Fruit fly (Drosophila melanogaster) whole organism, embryonic: Measurements from ENCODE around the gene HDAC4.
A peak's percentile ranks its signal among the peaks of the same experiment; 100 is the strongest.

Experiments
- ATbp ChIP-seq: fragments of 200-800 bp; sonication (Bioruptor generic); optimal IDR thresholded peaks from 2 replicates; lab custom pipeline; 2017; ENCODE audit warnings: missing biosample characterization, mild to moderate bottlenecking, missing genetic modification characterization, missing genetic modification reagents
- Atf-2 ChIP-seq: fragments of 200-800 bp; sonication (Bioruptor generic); optimal IDR thresholded peaks from 2 replicates; lab custom pipeline; 2016; ENCODE audit warnings: missing biosample characterization, missing genetic modification characterization
- B-H1 ChIP-seq: fragments of 200-800 bp; sonication (Bioruptor generic); IDR thresholded peaks from 3 replicates; pipeline ENCODE4 v1.3.6; 2022; ENCODE audit warnings: missing biosample characterization, missing genetic modification characterization
- CG10654 ChIP-seq: fragments of 200-800 bp; sonication (Bioruptor generic); optimal IDR thresholded peaks from 2 replicates; lab custom pipeline; 2016; ENCODE audit warnings: missing biosample characterization, missing genetic modification characterization
- CG11085 ChIP-seq: fragments of 200-800 bp; sonication (Bioruptor generic); IDR thresholded peaks from 2 replicates; pipeline ENCODE4 v1.3.6; 2022; ENCODE audit warnings: missing biosample characterization, missing genetic modification characterization
- CG12744 ChIP-seq: fragments of 200-800 bp; sonication (Bioruptor generic); optimal IDR thresholded peaks from 2 replicates; lab custom pipeline; 2016; ENCODE audit warnings: missing biosample characterization, missing genetic modification characterization
- CG17328 ChIP-seq: fragments of 200-800 bp; sonication (Bioruptor generic); IDR thresholded peaks from 2 replicates; pipeline ENCODE4 v1.3.6; 2022; ENCODE audit warnings: missing biosample characterization, missing genetic modification characterization
- CG17385 ChIP-seq: fragments of 200-800 bp; sonication (Bioruptor generic); optimal IDR thresholded peaks from 3 replicates; lab custom pipeline; 2018; ENCODE audit warnings: missing biosample characterization, mild to moderate bottlenecking, missing genetic modification characterization
- CG17568 ChIP-seq: fragments of 200-800 bp; sonication (Bioruptor generic); optimal IDR thresholded peaks from 2 replicates; lab custom pipeline; 2018; ENCODE audit warnings: missing biosample characterization, mild to moderate bottlenecking, missing genetic modification characterization, moderate library complexity
- CG18476 ChIP-seq: fragments of 200-800 bp; sonication (Bioruptor generic); optimal IDR thresholded peaks from 2 replicates; lab custom pipeline; 2016; ENCODE audit warnings: missing biosample characterization, mild to moderate bottlenecking, missing genetic modification characterization
- CG2199 ChIP-seq: fragments of 200-800 bp; sonication (Bioruptor generic); IDR thresholded peaks from 3 replicates; pipeline ENCODE4 v1.3.6; 2022; ENCODE audit warnings: missing biosample characterization, missing genetic modification characterization
- CG33557 ChIP-seq: fragments of 200-800 bp; sonication (Bioruptor generic); optimal IDR thresholded peaks from 2 replicates; lab custom pipeline; 2019; ENCODE audit warnings: missing biosample characterization, mild to moderate bottlenecking, missing genetic modification characterization, moderate library complexity
- CG3726 ChIP-seq: fragments of 200-800 bp; sonication (Bioruptor generic); IDR thresholded peaks from 3 replicates; pipeline ENCODE4, ENCODE4 v1.3.6; 2022; ENCODE audit warnings: missing biosample characterization, missing genetic modification characterization
- CG4730 ChIP-seq: fragments of 200-800 bp; sonication (Bioruptor generic); IDR thresholded peaks from 2 replicates; pipeline ENCODE4 v1.3.6; 2022; ENCODE audit warnings: missing biosample characterization, missing genetic modification characterization
- CG6683 ChIP-seq: fragments of 200-800 bp; sonication (Bioruptor generic); optimal IDR thresholded peaks from 2 replicates; lab custom pipeline; 2017; ENCODE audit warnings: missing biosample characterization, mild to moderate bottlenecking, missing genetic modification characterization, missing genetic modification reagents
- CG7271 ChIP-seq: fragments of 200-800 bp; sonication (Bioruptor generic); optimal IDR thresholded peaks from 2 replicates; lab custom pipeline; 2018; ENCODE audit warnings: missing biosample characterization, mild to moderate bottlenecking, missing genetic modification characterization, moderate library complexity
- Camta ChIP-seq: fragments of 200-800 bp; sonication (Bioruptor generic); optimal IDR thresholded peaks from 2 replicates; lab custom pipeline; 2016; ENCODE audit warnings: missing biosample characterization, missing genetic modification characterization
- Chrac-16 ChIP-seq: fragments of 200-800 bp; sonication (Bioruptor generic); optimal IDR thresholded peaks from 3 replicates; lab custom pipeline; 2016; ENCODE audit warnings: missing biosample characterization, missing genetic modification characterization
- HLH3B ChIP-seq: fragments of 200-800 bp; sonication (Bioruptor generic); IDR thresholded peaks from 2 replicates; pipeline ENCODE4 v1.3.6; 2022; ENCODE audit warnings: missing biosample characterization, missing genetic modification characterization
- HmgZ ChIP-seq: fragments of 200-800 bp; sonication (Bioruptor generic); optimal IDR thresholded peaks from 2 replicates; lab custom pipeline; 2018; ENCODE audit warnings: missing biosample characterization, mild to moderate bottlenecking, missing genetic modification characterization
- Hmx ChIP-seq: fragments of 200-800 bp; sonication (Bioruptor generic); optimal IDR thresholded peaks from 2 replicates; lab custom pipeline; 2016; ENCODE audit warnings: missing biosample characterization, missing genetic modification characterization
- NC2β ChIP-seq: fragments of 200-800 bp; sonication (Bioruptor generic); optimal IDR thresholded peaks from 2 replicates; lab custom pipeline; 2016; ENCODE audit warnings: missing biosample characterization, missing genetic modification characterization
- Sin3A ChIP-seq: fragments of >200 bp; optimal IDR thresholded peaks from 2 replicates; lab custom pipeline; 2018
- Sry-β ChIP-seq: fragments of 200-800 bp; sonication (Bioruptor generic); optimal IDR thresholded peaks from 2 replicates; lab custom pipeline; 2018; ENCODE audit warnings: missing biosample characterization, mild to moderate bottlenecking, missing genetic modification characterization, moderate library complexity
- ab ChIP-seq: fragments of 200-800 bp; sonication (Bioruptor generic); optimal IDR thresholded peaks from 2 replicates; lab custom pipeline; 2016; ENCODE audit warnings: missing biosample characterization, missing genetic modification characterization
- br ChIP-seq: fragments of >200 bp; optimal IDR thresholded peaks from 2 replicates; lab custom pipeline; 2017
- bsh ChIP-seq, 2 experiments: fragments of 200-800 bp; sonication (Bioruptor generic); optimal IDR thresholded peaks; 2 replicates each; lab custom pipeline; 2017 to 2018; ENCODE audit warnings: mild to moderate bottlenecking in 2 of 2, missing biosample characterization in 2 of 2, missing genetic modification characterization in 2 of 2, moderate library complexity in 1 of 2
- chif ChIP-seq, 2 experiments: fragments of 200-800 bp; sonication (Bioruptor generic); optimal IDR thresholded peaks; 3 replicates each; lab custom pipeline; 2016; ENCODE audit warnings: missing biosample characterization in 2 of 2, missing genetic modification characterization in 2 of 2
- crp ChIP-seq, 2 experiments: fragments of 200-800 bp; sonication (Bioruptor generic); optimal IDR thresholded peaks; 2 replicates in 1 of 2; 3 replicates in 1 of 2; lab custom pipeline; 2017; ENCODE audit warnings: missing biosample characterization in 2 of 2, missing genetic modification characterization in 2 of 2, mild to moderate bottlenecking in 1 of 2, moderate library complexity in 1 of 2
- fd102C ChIP-seq: fragments of 200-800 bp; sonication (Bioruptor generic); optimal IDR thresholded peaks from 2 replicates; lab custom pipeline; 2018; ENCODE audit warnings: missing biosample characterization, mild to moderate bottlenecking, missing genetic modification characterization, moderate library complexity
- gcm ChIP-seq: fragments of 200-800 bp; sonication (Bioruptor generic); optimal IDR thresholded peaks from 2 replicates; lab custom pipeline; 2019; ENCODE audit warnings: missing biosample characterization, mild to moderate bottlenecking, missing genetic modification characterization, moderate library complexity
- gro ChIP-seq: fragments of 200-800 bp; sonication (Bioruptor generic); optimal IDR thresholded peaks from 2 replicates; lab custom pipeline; 2016; ENCODE audit warnings: missing biosample characterization, missing genetic modification characterization
- h ChIP-seq: fragments of >200 bp; optimal IDR thresholded peaks from 2 replicates; lab custom pipeline; 2017
- nmo ChIP-seq: fragments of 200-800 bp; sonication (Bioruptor generic); optimal IDR thresholded peaks from 2 replicates; lab custom pipeline; 2018; ENCODE audit warnings: missing biosample characterization, mild to moderate bottlenecking, missing genetic modification characterization, moderate library complexity
- oc ChIP-seq: fragments of 200-800 bp; sonication (Bioruptor generic); optimal IDR thresholded peaks from 2 replicates; lab custom pipeline; 2018; ENCODE audit warnings: missing biosample characterization, mild to moderate bottlenecking, missing genetic modification characterization, moderate library complexity
- odd ChIP-seq: fragments of 200-800 bp; sonication (Bioruptor generic); optimal IDR thresholded peaks from 2 replicates; lab custom pipeline; 2017; ENCODE audit warnings: missing biosample characterization, mild to moderate bottlenecking, missing genetic modification characterization
- otp ChIP-seq: fragments of 200-800 bp; sonication (Bioruptor generic); IDR thresholded peaks from 3 replicates; pipeline ENCODE4, ENCODE4 v1.3.6; 2022; ENCODE audit warnings: missing biosample characterization, missing genetic modification characterization
- pzg ChIP-seq: fragments of 200-800 bp; sonication (Bioruptor generic); optimal IDR thresholded peaks from 3 replicates; lab custom pipeline; 2018; ENCODE audit warnings: missing biosample characterization, mild to moderate bottlenecking, missing genetic modification characterization, moderate library complexity
- ranshi ChIP-seq: fragments of 200-800 bp; sonication (Bioruptor generic); IDR thresholded peaks from 2 replicates; pipeline ENCODE4 v1.3.6; 2022; ENCODE audit warnings: missing biosample characterization, missing genetic modification characterization
- salm ChIP-seq: fragments of 200-800 bp; sonication (Bioruptor generic); optimal IDR thresholded peaks from 2 replicates; lab custom pipeline; 2018; ENCODE audit warnings: missing biosample characterization, mild to moderate bottlenecking, missing genetic modification characterization
- schlank ChIP-seq: fragments of 200-800 bp; sonication (Bioruptor generic); optimal IDR thresholded peaks from 2 replicates; lab custom pipeline; 2018; ENCODE audit warnings: missing biosample characterization, mild to moderate bottlenecking, missing genetic modification characterization
- scrt ChIP-seq: fragments of 200-800 bp; sonication (Bioruptor generic); optimal IDR thresholded peaks from 2 replicates; lab custom pipeline; 2018; ENCODE audit warnings: missing biosample characterization, mild to moderate bottlenecking, missing genetic modification characterization, moderate library complexity
- sens ChIP-seq: fragments of 200-800 bp; sonication (Bioruptor generic); peaks from one replicate; lab custom pipeline; 2016; ENCODE audit warnings: missing biosample characterization, missing genetic modification characterization
- sug ChIP-seq: fragments of 200-800 bp; optimal IDR thresholded peaks from 2 replicates; lab custom pipeline; 2019; ENCODE audit warnings: missing biosample characterization, mild to moderate bottlenecking, missing genetic modification characterization, moderate library complexity
- tgo ChIP-seq: fragments of 200-800 bp; sonication (Bioruptor generic); IDR thresholded peaks from 3 replicates; pipeline ENCODE4 v1.3.6; 2022; ENCODE audit warnings: missing biosample characterization, missing genetic modification characterization
- tll ChIP-seq, 2 experiments: fragments of 200-800 bp in 1 of 2; fragments of >200 bp in 1 of 2; sonication (Bioruptor generic) in 1 of 2; optimal IDR thresholded peaks; 2 replicates each; lab custom pipeline; 2017 to 2019; ENCODE audit warnings: missing biosample characterization in 2 of 2, missing genetic modification characterization in 2 of 2, mild to moderate bottlenecking in 1 of 2, moderate library complexity in 1 of 2
- trh ChIP-seq: fragments of 200-800 bp; sonication (Bioruptor generic); optimal IDR thresholded peaks from 2 replicates; lab custom pipeline; 2016; ENCODE audit warnings: missing biosample characterization, missing genetic modification characterization
- unpg ChIP-seq: fragments of 200-800 bp; sonication (Bioruptor generic); optimal IDR thresholded peaks from 3 replicates; lab custom pipeline; 2018; ENCODE audit warnings: missing biosample characterization, mild to moderate bottlenecking, missing genetic modification characterization, moderate library complexity
- vnd ChIP-seq: fragments of 200-800 bp; sonication (Bioruptor generic); IDR thresholded peaks from 3 replicates; pipeline ENCODE4 v1.3.6; 2022; ENCODE audit warnings: missing biosample characterization, missing genetic modification characterization; ENCODE audit not compliant: partially characterized antibody
- wek ChIP-seq: fragments of 200-800 bp; sonication (Bioruptor generic); optimal IDR thresholded peaks from 3 replicates; lab custom pipeline; 2018; ENCODE audit warnings: missing biosample characterization, mild to moderate bottlenecking, missing genetic modification characterization, moderate library complexity
- wor ChIP-seq: fragments of 200-800 bp; sonication (Bioruptor generic); IDR thresholded peaks from 2 replicates; pipeline ENCODE4 v1.3.6; 2022; ENCODE audit warnings: missing biosample characterization, missing genetic modification characterization

The HDAC4 gene

dm6 chrX:13285001-13285748 lies at the start of gene HDAC4, which contains the start of gene CG15743 (continued):
- no peak for TF ChIP-seq CG6683 (GFP tag; lab: Kevin White, UChicago)
- TF ChIP-seq trh (GFP tag; lab: Kevin White, UChicago): no peak
- TF ChIP-seq CG33557 (GFP tag; lab: Kevin White, UChicago): no peak
- TF ChIP-seq ATbp (GFP tag; lab: Kevin White, UChicago): no peak
- TF ChIP-seq crp (GFP tag; optimal IDR thresholded peaks at IDR 0.05; lab: Kevin White, UChicago): no peak
- no peak for TF ChIP-seq salm (tag; lab: Kevin White, UChicago)
- TF ChIP-seq odd (GFP tag; lab: Kevin White, UChicago): no peak
- no peak for TF ChIP-seq unpg (GFP tag; lab: Kevin White, UChicago)
- peak; percentile 48 for TF ChIP-seq pzg (GFP tag; lab: Kevin White, UChicago)
- TF ChIP-seq Camta (GFP tag; lab: Kevin White, UChicago): no peak
- no peak for TF ChIP-seq CG2199
- TF ChIP-seq schlank (tag; lab: Kevin White, UChicago): no peak
- no peak for TF ChIP-seq CG7271 (tag; lab: Kevin White, UChicago)
- no peak for TF ChIP-seq CG3726 (GFP tag; lab: Robert Waterston, UW)
- no peak for TF ChIP-seq gcm (GFP tag; lab: Kevin White, UChicago)
- TF ChIP-seq sug (tag; lab: Kevin White, UChicago): no peak
- no peak for TF ChIP-seq B-H1 (GFP tag; lab: Robert Waterston, UW)
- TF ChIP-seq oc (tag; lab: Kevin White, UChicago): no peak
- no peak for TF ChIP-seq scrt (GFP tag; lab: Kevin White, UChicago)
- TF ChIP-seq NC2β (GFP tag; lab: Kevin White, UChicago): no peak
- no peak for TF ChIP-seq ab (GFP tag; lab: Kevin White, UChicago)
- TF ChIP-seq Atf-2 (GFP tag; lab: Kevin White, UChicago): no peak
- no peak for TF ChIP-seq CG17385
- no peak for TF ChIP-seq wor
- no peak for TF ChIP-seq chif (GFP tag; optimal IDR thresholded peaks at IDR 0.05; lab: Kevin White, UChicago)
- no peak for TF ChIP-seq tgo (GFP tag; lab: Robert Waterston, UW)
- TF ChIP-seq CG17568: no peak
- peak; percentile 88 for TF ChIP-seq sens (GFP tag; lab: Kevin White, UChicago)
- peak; percentile 45 for TF ChIP-seq nmo
- no peak for TF ChIP-seq otp (GFP tag; lab: Robert Waterston, UW)
- no peak for TF ChIP-seq fd102C (GFP tag; lab: Kevin White, UChicago)
- no peak for TF ChIP-seq tll (GFP tag; optimal IDR thresholded peaks at IDR 0.05; lab: Kevin White, UChicago)
- TF ChIP-seq CG4730 (GFP tag; lab: Robert Waterston, UW): no peak
- no peak for TF ChIP-seq bsh (GFP tag; optimal IDR thresholded peaks at IDR 0.05; lab: Kevin White, UChicago)
- TF ChIP-seq HmgZ (tag; lab: Kevin White, UChicago): no peak
- no peak for TF ChIP-seq Sry-β (GFP tag; lab: Kevin White, UChicago)
- TF ChIP-seq Chrac-16 (GFP tag; lab: Kevin White, UChicago): no peak
- TF ChIP-seq wek: no peak
- TF ChIP-seq Hmx (GFP tag; lab: Kevin White, UChicago): no peak
- no peak for TF ChIP-seq h (lab: Kevin White, UChicago)
- TF ChIP-seq CG12744 (GFP tag; lab: Kevin White, UChicago): no peak
- TF ChIP-seq CG10654 (GFP tag; lab: Kevin White, UChicago): no peak
- peak; percentile 15 for TF ChIP-seq Sin3A
- TF ChIP-seq CG11085: no peak
- peak; percentile 24 for TF ChIP-seq gro (GFP tag; lab: Kevin White, UChicago)
- TF ChIP-seq CG18476 (GFP tag; lab: Kevin White, UChicago): no peak
- TF ChIP-seq br (lab: Kevin White, UChicago): no peak
- TF ChIP-seq vnd (GFP tag; lab: Robert Waterston, UW): peak; percentile 83
- TF ChIP-seq ranshi (GFP tag; lab: Robert Waterston, UW): no peak
- TF ChIP-seq CG17328 (GFP tag; lab: Robert Waterston, UW): no peak
- no peak for TF ChIP-seq HLH3B (GFP tag; lab: Robert Waterston, UW)
